Worm (Caenorhabditis elegans) whole organism, L3 larva: ENCODE measurements around the gene T28A11.16.

Experiments
- R02D3.7 ChIP-seq: fragments of 150-350 bp; optimal IDR thresholded peaks from 2 replicates; lab custom pipeline; 2014; ENCODE audit warnings: missing biosample characterization, missing genetic modification characterization
- aly-2 ChIP-seq: fragments of 150-350 bp; optimal IDR thresholded peaks from 2 replicates; lab custom pipeline; 2014; ENCODE audit warnings: missing biosample characterization, missing genetic modification characterization
- ama-1 ChIP-seq: fragments of 150-350 bp; optimal IDR thresholded peaks from 2 replicates; lab custom pipeline; 2018
- ceh-16 ChIP-seq: sonication (generic microtip); optimal IDR thresholded peaks from 2 replicates; lab custom pipeline; 2017; ENCODE audit warnings: missing biosample characterization, missing genetic modification characterization
- daf-12 ChIP-seq: fragments of 150-350 bp; optimal IDR thresholded peaks from 2 replicates; lab custom pipeline; 2014; ENCODE audit warnings: missing biosample characterization, missing genetic modification reagents, missing genetic modification characterization
- egl-27 ChIP-seq: sonication (generic microtip); optimal IDR thresholded peaks from 4 replicates; lab custom pipeline; 2017; ENCODE audit warnings: missing biosample characterization, missing genetic modification reagents, missing genetic modification characterization
- egl-5 ChIP-seq: fragments of 150-350 bp; optimal IDR thresholded peaks from 2 replicates; lab custom pipeline; 2017; ENCODE audit warnings: missing biosample characterization, missing genetic modification reagents, missing genetic modification characterization, inconsistent platforms
- elt-1 ChIP-seq: fragments of 150-350 bp; optimal IDR thresholded peaks from 2 replicates; lab custom pipeline; 2014; ENCODE audit warnings: missing biosample characterization, missing genetic modification characterization
- elt-2 ChIP-seq: sonication (generic microtip); optimal IDR thresholded peaks from 2 replicates; lab custom pipeline; 2016; ENCODE audit warnings: missing genetic modification reagents, mild to moderate bottlenecking, missing genetic modification characterization, missing compliant biosample characterization
- elt-3 ChIP-seq, 3 experiments: fragments of 150-350 bp in 1 of 3; sonication (generic microtip) in 2 of 3; optimal IDR thresholded peaks; 2 replicates in 2 of 3; 4 replicates in 1 of 3; lab custom pipeline; 2014 to 2017; ENCODE audit warnings: missing biosample characterization in 3 of 3, missing genetic modification characterization in 3 of 3
- eor-1 ChIP-seq, 2 experiments: fragments of 150-350 bp; optimal IDR thresholded peaks; 2 replicates each; lab custom pipeline; 2014 to 2018; ENCODE audit warnings: missing biosample characterization in 2 of 2, missing genetic modification characterization in 2 of 2
- fkh-2 ChIP-seq: fragments of 150-350 bp; optimal IDR thresholded peaks from 2 replicates; lab custom pipeline; 2014; ENCODE audit warnings: missing biosample characterization, missing genetic modification reagents, missing genetic modification characterization
- fos-1 ChIP-seq: fragments of 150-350 bp; optimal IDR thresholded peaks from 2 replicates; lab custom pipeline; 2014; ENCODE audit warnings: missing biosample characterization, missing genetic modification characterization
- hmg-11 ChIP-seq: sonication (generic microtip); optimal IDR thresholded peaks from 2 replicates; lab custom pipeline; 2016; ENCODE audit warnings: missing genetic modification characterization, missing compliant biosample characterization
- jun-1 ChIP-seq: fragments of 150-350 bp; optimal IDR thresholded peaks from 2 replicates; lab custom pipeline; 2014; ENCODE audit warnings: missing biosample characterization, missing genetic modification reagents, missing genetic modification characterization
- lin-15B ChIP-seq: fragments of 150-350 bp; optimal IDR thresholded peaks from 2 replicates; lab custom pipeline; 2014; ENCODE audit warnings: missing biosample characterization, missing genetic modification characterization
- lin-39 ChIP-seq: fragments of 150-350 bp; optimal IDR thresholded peaks from 2 replicates; lab custom pipeline; 2018; ENCODE audit warnings: missing biosample characterization, missing genetic modification reagents, missing genetic modification characterization
- lsy-12 ChIP-seq: sonication (generic microtip); optimal IDR thresholded peaks from 2 replicates; lab custom pipeline; 2016; ENCODE audit warnings: mild to moderate bottlenecking, missing genetic modification characterization, missing compliant biosample characterization
- mdl-1 ChIP-seq: fragments of 150-350 bp; optimal IDR thresholded peaks from 2 replicates; lab custom pipeline; 2014; ENCODE audit warnings: missing biosample characterization, missing genetic modification characterization
- mml-1 ChIP-seq: fragments of 150-350 bp; sonication (generic microtip); optimal IDR thresholded peaks from 3 replicates; lab custom pipeline; 2014; ENCODE audit warnings: missing biosample characterization, missing genetic modification characterization
- nfya-1 ChIP-seq: sonication (generic microtip); optimal IDR thresholded peaks from 2 replicates; lab custom pipeline; 2017; ENCODE audit warnings: missing genetic modification characterization, mild to moderate bottlenecking, missing compliant biosample characterization, antibody characterized with exemption, moderate library complexity; ENCODE audit not compliant: insufficient read depth
- nhr-11 ChIP-seq: fragments of 150-350 bp; optimal IDR thresholded peaks from 2 replicates; lab custom pipeline; 2014; ENCODE audit warnings: missing biosample characterization, missing genetic modification characterization
- nhr-12 ChIP-seq: fragments of 150-350 bp; optimal IDR thresholded peaks from 2 replicates; lab custom pipeline; 2014; ENCODE audit warnings: missing biosample characterization, missing genetic modification characterization
- nhr-237 ChIP-seq: fragments of 150-350 bp; optimal IDR thresholded peaks from 2 replicates; lab custom pipeline; 2014; ENCODE audit warnings: missing biosample characterization, missing genetic modification characterization
- nhr-25 ChIP-seq: sonication (generic microtip); optimal IDR thresholded peaks from 2 replicates; lab custom pipeline; 2017; ENCODE audit warnings: missing biosample characterization, missing genetic modification characterization
- nhr-76 ChIP-seq: fragments of 150-350 bp; sonication (generic microtip); optimal IDR thresholded peaks from 5 replicates; lab custom pipeline; 2014; ENCODE audit warnings: missing biosample characterization, missing genetic modification characterization
- nhr-77 ChIP-seq: fragments of 150-350 bp; optimal IDR thresholded peaks from 2 replicates; lab custom pipeline; 2014; ENCODE audit warnings: missing biosample characterization, missing genetic modification characterization
- pha-4 ChIP-seq: fragments of 150-350 bp; optimal IDR thresholded peaks from 2 replicates; lab custom pipeline; 2014; ENCODE audit warnings: missing biosample characterization, missing genetic modification reagents, missing genetic modification characterization
- pqm-1 ChIP-seq: fragments of 150-350 bp; optimal IDR thresholded peaks from 2 replicates; lab custom pipeline; 2017; ENCODE audit warnings: missing biosample characterization, missing genetic modification characterization, inconsistent platforms
- sea-2 ChIP-seq: fragments of 150-350 bp; sonication (generic microtip); optimal IDR thresholded peaks from 4 replicates; lab custom pipeline; 2014; ENCODE audit warnings: missing biosample characterization, missing genetic modification reagents, missing genetic modification characterization
- skn-1 ChIP-seq: fragments of 150-350 bp; optimal IDR thresholded peaks from 2 replicates; lab custom pipeline; 2014; ENCODE audit warnings: missing biosample characterization, missing genetic modification characterization
- unc-39 ChIP-seq: sonication (generic microtip); optimal IDR thresholded peaks from 4 replicates; lab custom pipeline; 2017; ENCODE audit warnings: missing biosample characterization, missing genetic modification characterization
- unc-62 ChIP-seq: fragments of 150-350 bp; sonication (generic microtip); optimal IDR thresholded peaks from 4 replicates; lab custom pipeline; 2014; ENCODE audit warnings: missing biosample characterization, missing genetic modification reagents, missing genetic modification characterization
- zag-1 ChIP-seq: fragments of 150-350 bp; optimal IDR thresholded peaks from 2 replicates; lab custom pipeline; 2014; ENCODE audit warnings: missing biosample characterization, missing genetic modification characterization

T28A11.16 gene

DNA sequence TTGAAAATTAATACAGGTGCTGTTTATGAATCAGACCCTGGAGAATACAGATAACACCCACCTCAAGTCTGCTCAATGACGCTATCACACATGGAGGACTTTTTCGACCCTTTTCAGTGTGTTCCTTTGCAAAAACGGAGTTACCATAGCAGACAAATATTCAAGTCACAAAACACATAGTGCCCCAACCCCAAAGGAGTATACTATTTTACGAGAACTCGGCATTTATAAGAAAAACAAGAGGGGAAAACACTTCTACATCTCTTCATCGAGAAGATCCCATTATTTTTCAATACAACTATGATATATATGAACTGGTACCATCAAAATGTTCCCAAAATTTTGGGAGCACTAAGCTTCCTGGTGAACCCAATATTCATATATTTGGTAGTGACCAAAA, 14.3 kb downstream of the T28A11.16 start, which contains the start of gene srj-7:
Gene srj-7, plus strand, starts transcription at position 301 of the 400 bp plus-strand sequence.
- TF ChIP-seq elt-3 (tag; optimal IDR thresholded peaks at IDR 0.05; lab: Kevin White, UChicago) (no peak), lsy-12 (tag; lab: Kevin White, UChicago) (no peak), fkh-2 (tag; lab: Kevin White, UChicago) (no peak), nhr-77 (tag; lab: Kevin White, UChicago) (no peak), nhr-25 (no peak), fos-1 (tag; lab: Kevin White, UChicago) (no peak), nfya-1 (tag; lab: Kevin White, UChicago) (no peak), aly-2 (tag; lab: Kevin White, UChicago) (no peak), skn-1 (tag; lab: Kevin White, UChicago) (no peak), lin-39 (tag; lab: Kevin White, UChicago) (no peak), mdl-1 (tag; lab: Kevin White, UChicago) (no peak), elt-1 (no peak), daf-12 (tag; lab: Kevin White, UChicago) (no peak), eor-1 (tag; optimal IDR thresholded peaks at IDR 0.05; lab: Kevin White, UChicago) (no peak), egl-5 (tag; lab: Kevin White, UChicago) (no peak), zag-1 (tag; lab: Kevin White, UChicago) (no peak), hmg-11 (tag; lab: Kevin White, UChicago) (no peak), egl-27 (no peak), unc-39 (tag; lab: Kevin White, UChicago) (no peak)

DNA sequence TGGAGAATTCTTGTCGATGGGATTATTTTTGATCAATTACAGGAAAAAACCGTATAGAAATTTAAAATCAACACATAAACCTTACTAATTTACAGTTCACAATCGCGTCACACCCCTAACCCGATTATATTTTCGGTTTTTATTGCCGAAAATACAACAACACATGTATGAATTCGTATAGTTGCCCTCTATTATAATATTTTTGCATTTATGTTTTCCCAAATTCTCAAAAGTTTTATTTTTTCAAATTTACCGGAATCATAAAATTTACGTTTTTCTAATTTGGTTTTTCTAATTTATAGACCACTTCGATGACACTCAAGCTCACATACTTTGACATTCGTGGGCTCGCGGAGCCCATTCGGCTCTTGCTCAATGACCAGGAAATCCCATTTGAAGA, 16.0 kb downstream of the T28A11.16 start, which contains the start of gene gst-23:
Gene gst-23, plus strand, starts transcription at position 301 of the 400 bp plus-strand sequence.
- no peak for TF ChIP-seq unc-62 (GFP tag; lab: Kevin White, UChicago)
- TF ChIP-seq elt-1, result no peak
- no peak for TF ChIP-seq nhr-11 (tag; lab: Kevin White, UChicago)
- no peak for TF ChIP-seq ama-1 (lab: Kevin White, UChicago)
- no peak for TF ChIP-seq egl-27
- no peak for TF ChIP-seq R02D3.7 (tag; lab: Kevin White, UChicago)
- no peak for TF ChIP-seq lin-39 (tag; lab: Kevin White, UChicago)
- no peak for TF ChIP-seq lsy-12 (tag; lab: Kevin White, UChicago)
- TF ChIP-seq ceh-16 (tag; lab: Kevin White, UChicago), result no peak
- TF ChIP-seq nhr-25, result no peak
- no peak for TF ChIP-seq zag-1 (tag; lab: Kevin White, UChicago)

DNA sequence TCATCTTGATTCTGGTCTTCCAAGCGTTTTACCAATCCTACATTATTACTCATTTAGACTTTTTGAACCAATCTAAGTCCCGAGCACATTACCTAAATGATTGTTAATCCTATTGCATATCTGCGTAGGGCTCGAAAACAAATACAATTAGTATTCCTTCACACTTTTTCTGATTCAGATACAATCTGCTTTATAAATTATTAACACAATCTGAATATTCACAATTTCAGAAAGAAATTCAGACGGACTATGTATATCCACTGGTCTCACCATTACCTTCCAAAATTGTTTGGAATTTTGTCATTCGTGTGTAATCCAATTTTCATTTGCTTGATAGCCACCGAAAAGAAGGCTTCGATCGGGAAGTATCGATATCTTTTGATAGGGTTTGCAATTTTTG, 17.8 kb downstream of the T28A11.16 start, which contains the start of gene srj-11:
Gene srj-11, plus strand, starts transcription at position 250 of the 400 bp plus-strand sequence.
- TF ChIP-seq egl-27 (no peak), daf-12 (tag; lab: Kevin White, UChicago) (no peak), nhr-12 (tag; lab: Kevin White, UChicago) (no peak), lsy-12 (tag; lab: Kevin White, UChicago) (no peak), fos-1 (tag; lab: Kevin White, UChicago) (no peak)

DNA sequence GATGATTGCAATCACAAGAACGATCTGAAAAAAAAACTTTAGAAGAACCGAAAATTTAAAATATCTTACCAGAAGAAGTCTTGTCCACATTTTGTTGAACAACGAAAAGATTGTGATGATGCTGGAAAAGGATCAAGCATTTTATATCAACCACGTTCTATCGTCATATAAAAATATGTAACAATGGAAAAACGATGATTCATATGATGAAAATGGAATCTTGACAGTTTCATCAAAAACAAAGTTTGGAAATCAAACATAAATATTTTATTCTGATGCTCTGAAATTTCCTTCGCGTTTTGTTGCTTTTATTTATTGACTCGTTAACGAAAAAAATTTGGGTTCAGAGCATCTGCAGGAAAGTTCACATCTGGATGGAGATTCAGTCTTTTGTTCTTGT, 22.4 kb downstream of the T28A11.16 start, which contains the start of the genes K08D9.9 and str-16:
Gene K08D9.9, minus strand, starts transcription at position 101 of the 400 bp plus-strand sequence.
Gene str-16, plus strand, starts transcription at position 266 of the 400 bp plus-strand sequence.
- no peak for TF ChIP-seq pha-4 (tag; lab: Kevin White, UChicago)
- TF ChIP-seq mml-1 (tag; lab: Kevin White, UChicago), result no peak
- TF ChIP-seq unc-39 (tag; lab: Kevin White, UChicago), result no peak
- no peak for TF ChIP-seq nhr-12 (tag; lab: Kevin White, UChicago)
- no peak for TF ChIP-seq zag-1 (tag; lab: Kevin White, UChicago)
- no peak for TF ChIP-seq R02D3.7 (tag; lab: Kevin White, UChicago)
- no peak for TF ChIP-seq nhr-76 (tag; lab: Kevin White, UChicago)
- TF ChIP-seq hmg-11 (tag; lab: Kevin White, UChicago), result no peak
- TF ChIP-seq sea-2, result no peak
- TF ChIP-seq ceh-16 (tag; lab: Kevin White, UChicago), result no peak
- no peak for TF ChIP-seq pqm-1 (tag; lab: Kevin White, UChicago)

DNA sequence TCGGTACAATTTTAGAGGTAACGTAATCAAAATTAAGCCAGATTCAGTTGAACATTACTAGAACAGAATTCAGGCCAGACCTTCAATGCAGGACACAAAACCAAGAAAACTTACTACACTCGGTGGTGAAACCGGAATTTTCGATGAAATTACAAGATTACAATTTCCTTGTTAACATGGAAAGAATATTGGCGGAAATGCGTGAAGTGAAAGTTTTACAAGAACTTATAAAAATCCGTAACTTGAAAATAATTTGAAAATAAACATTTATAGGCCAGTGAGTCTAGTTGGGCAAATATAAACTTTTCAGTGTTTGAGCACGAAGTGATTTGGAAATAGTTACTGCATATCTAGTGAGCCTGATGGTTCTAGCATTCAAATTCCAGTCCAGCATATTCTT, 24.1 kb downstream of the T28A11.16 start, which contains the start of gene K08D9.6:
Gene K08D9.6, minus strand, starts transcription at position 101 of the 400 bp plus-strand sequence.
- no peak for TF ChIP-seq lin-15B (tag; lab: Kevin White, UChicago)
- no peak for TF ChIP-seq elt-2
- TF ChIP-seq unc-39 (tag; lab: Kevin White, UChicago), result no peak
- no peak for TF ChIP-seq mdl-1 (tag; lab: Kevin White, UChicago)
- no peak for TF ChIP-seq jun-1 (tag; lab: Kevin White, UChicago)
- no peak for TF ChIP-seq pha-4 (tag; lab: Kevin White, UChicago)
- TF ChIP-seq eor-1 (tag; optimal IDR thresholded peaks at IDR 0.05; lab: Kevin White, UChicago), result no peak
- no peak for TF ChIP-seq nhr-237 (tag; lab: Kevin White, UChicago)
- no peak for TF ChIP-seq ama-1 (lab: Kevin White, UChicago)
- TF ChIP-seq nhr-76 (tag; lab: Kevin White, UChicago), result no peak
